Worm (Caenorhabditis elegans): ENCODE results near the gene C01G6.3.
A peak's percentile ranks its signal among the peaks of the same experiment; 100 is the strongest.

The C01G6.3 gene

ce11 chrII:9283668-9284357 is 14.1 kb downstream of the C01G6.3 start (continued):
- TF ChIP-seq hif-1 (tag; optimal IDR thresholded peaks at IDR 0.05) (peak; percentile 64 to 89), attf-4 (tag; optimal IDR thresholded peaks at IDR 0.05) (no peak), set-16 (GFP tag; IDR thresholded peaks at IDR 0.05) (no peak), daf-16 (GFP tag; optimal IDR thresholded peaks at IDR 0.05) (peak; percentile 20 to 94), daf-16 (tag; optimal IDR thresholded peaks at IDR 0.05) (peak; percentile 95), daf-12 (tag; optimal IDR thresholded peaks at IDR 0.05) (no peak), nhr-10 (tag; optimal IDR thresholded peaks at IDR 0.05) (peak; percentile 19), Y5F2A.4 (GFP tag; optimal IDR thresholded peaks at IDR 0.05) (no peak), ceh-44 (GFP tag; IDR thresholded peaks at IDR 0.05) (no peak), zip-2 (tag; optimal IDR thresholded peaks at IDR 0.05) (peak; percentile 65), hlh-30 (tag; optimal IDR thresholded peaks at IDR 0.05; ENCODE audit: insufficient read depth) (peak; percentile 96), mxl-2 (GFP tag; conservative IDR thresholded peaks at IDR 0.05) (peak; percentile 63; the same call in 1 of the 2 replicates), saeg-2 (GFP tag; IDR thresholded peaks at IDR 0.05) (peak; percentile 67; the same call in 1 of the 2 replicates), arid-1 (GFP tag; conservative IDR thresholded peaks at IDR 0.05) (no peak), spr-1 (tag; optimal IDR thresholded peaks at IDR 0.05) (no peak), tra-1 (GFP tag; IDR thresholded peaks at IDR 0.05) (peak; percentile 50; the same call in 1 of the 2 replicates), lin-1 (GFP tag; IDR thresholded peaks at IDR 0.05) (peak; percentile 71), hlh-11 (tag; optimal IDR thresholded peaks at IDR 0.05) (peak; percentile 97), nhr-48 (tag; optimal IDR thresholded peaks at IDR 0.05) (peak; percentile 74), snpc-1.2 (GFP tag; IDR thresholded peaks at IDR 0.05) (no peak), fos-1 (tag; optimal IDR thresholded peaks at IDR 0.05) (peak; percentile 33), mdl-1 (tag; optimal IDR thresholded peaks at IDR 0.05) (peak; percentile 70 to 96)

- TF ChIP-seq nhr-28 (tag; optimal IDR thresholded peaks at IDR 0.05) (peak; percentile 66), lin-15B (tag; optimal IDR thresholded peaks at IDR 0.05) (no peak), hlh-11 (tag; optimal IDR thresholded peaks at IDR 0.05) (peak; percentile 16), lin-1 (GFP tag; IDR thresholded peaks at IDR 0.05) (peak; percentile 13; the same call in 1 of the 2 replicates), daf-16 (GFP tag; optimal IDR thresholded peaks at IDR 0.05) (no peak), daf-16 (tag; optimal IDR thresholded peaks at IDR 0.05) (peak; percentile 46), aha-1 (tag) (peak; percentile 76), vab-7 (GFP tag; IDR thresholded peaks at IDR 0.05) (0 out of 2 replicates have a peak, but pooled peaks have one; percentile 18), pqm-1 (tag; optimal IDR thresholded peaks at IDR 0.05) (peak; percentile 80), Y48G9A.11 (GFP tag; IDR thresholded peaks at IDR 0.05) (no peak), unc-62 (GFP tag; optimal IDR thresholded peaks at IDR 0.05 in 1 of 2) (peak; percentile 38 to 97), unc-62 (tag; optimal IDR thresholded peaks at IDR 0.05) (no peak), lsy-2 (tag; optimal IDR thresholded peaks at IDR 0.05) (peak in 1 of 2 experiments; percentile 52), mdl-1 (tag; optimal IDR thresholded peaks at IDR 0.05) (no peak), pha-4 (GFP tag; IDR thresholded peaks at IDR 0.05) (no peak), pha-4 (tag; optimal IDR thresholded peaks at IDR 0.05) (peak; percentile 51), php-3 (GFP tag; IDR thresholded peaks at IDR 0.05) (peak; percentile 33; the same call in 1 of the 2 replicates), mes-2 (tag; optimal IDR thresholded peaks at IDR 0.05; ENCODE audit: poor library complexity, severe bottlenecking) (peak; percentile 51), ama-1 (optimal IDR thresholded peaks at IDR 0.05) (peak; percentile 76), nhr-25 (tag; optimal IDR thresholded peaks at IDR 0.05; ENCODE audit: borderline replicate concordance, insufficient read depth) (peak; percentile 24), ceh-32 (tag; optimal IDR thresholded peaks at IDR 0.05; ENCODE audit: poor library complexity) (no peak)
Observed at ce11 chrII:9284358-9285170, 14.9 kb downstream of the C01G6.3 start.
